ENCODE assay signal across 1 fruit fly cellular context in genomic region chr3R:11196648-11197388, dm6.
TF ChIP-seq lines count a peak whose summit lies in the region.

No protein-coding gene starts in this region.

TF ChIP-seq in whole organism, embryonic, 481 proteins besides CTCF, POLR2A, EP300 and RAD21 (continued from another document and continues in another):
- TF ChIP-seq seq (GFP tag; IDR thresholded peaks at IDR 0.05; lab: Robert Waterston, UW) (peak; percentile 98), run (tag; optimal IDR thresholded peaks at IDR 0.05; lab: Kevin White, UChicago) (peak; percentile 98), CG4404 (GFP tag; IDR thresholded peaks at IDR 0.05; lab: Robert Waterston, UW) (peak; percentile 97), CG8924 (tag; optimal IDR thresholded peaks at IDR 0.05; lab: Kevin White, UChicago) (peak; percentile 95), CG13894 (tag; optimal IDR thresholded peaks at IDR 0.05; lab: Kevin White, UChicago) (peak; percentile 98), Eip74EF (GFP tag; optimal IDR thresholded peaks at IDR 0.05; lab: Kevin White, UChicago) (peak in 1 of 2 experiments; percentile 100), p53 (GFP tag; optimal IDR thresholded peaks at IDR 0.05; lab: Kevin White, UChicago) (peak; percentile 29), chinmo (GFP tag; IDR thresholded peaks at IDR 0.05; lab: Robert Waterston, UW; ENCODE audit: partially characterized antibody) (peak; percentile 78; the same call in 2 of the 4 replicates), CG4360 (GFP tag; IDR thresholded peaks at IDR 0.05; lab: Robert Waterston, UW) (peak; percentile 70), CG2202 (tag; optimal IDR thresholded peaks at IDR 0.05; lab: Kevin White, UChicago) (peak; percentile 92), Dfd (GFP tag; optimal IDR thresholded peaks at IDR 0.05; lab: Kevin White, UChicago) (peak in 1 of 2 experiments; percentile 95), CG9932 (GFP tag; IDR thresholded peaks at IDR 0.05; lab: Robert Waterston, UW) (peak; percentile 98), Hmx (GFP tag; optimal IDR thresholded peaks at IDR 0.05; lab: Kevin White, UChicago) (peak; percentile 82), Lim3 (GFP tag; IDR thresholded peaks at IDR 0.05; lab: Robert Waterston, UW) (peak; percentile 96), CG11504 (tag; optimal IDR thresholded peaks at IDR 0.05; lab: Kevin White, UChicago) (peak; percentile 99), klu (GFP tag; IDR thresholded peaks at IDR 0.05; lab: Robert Waterston, UW) (peak; percentile 99), CG3065 (GFP tag; optimal IDR thresholded peaks at IDR 0.05; lab: Kevin White, UChicago) (peak; percentile 92), CG15696 (tag; optimal IDR thresholded peaks at IDR 0.05; lab: Kevin White, UChicago) (peak; percentile 90), bbx (GFP tag; IDR thresholded peaks at IDR 0.05; lab: Robert Waterston, UW; ENCODE audit: partially characterized antibody) (no peak; the same call in 1 of the 2 replicates), eve (GFP tag; optimal IDR thresholded peaks at IDR 0.05; lab: Kevin White, UChicago) (peak in 1 of 2 experiments; percentile 99), Sin3A (optimal IDR thresholded peaks at IDR 0.05; lab: Kevin White, UChicago) (no peak), Nf-YB (GFP tag; optimal IDR thresholded peaks at IDR 0.05; lab: Kevin White, UChicago) (peak; percentile 89), Scr (GFP tag; IDR thresholded peaks at IDR 0.05; lab: Robert Waterston, UW; ENCODE audit: partially characterized antibody) (no peak), sna (GFP tag; IDR thresholded peaks at IDR 0.05; lab: Robert Waterston, UW; ENCODE audit: partially characterized antibody) (no peak), ro (GFP tag; IDR thresholded peaks at IDR 0.05; lab: Robert Waterston, UW) (peak; percentile 97), emc (GFP tag; optimal IDR thresholded peaks at IDR 0.05; lab: Kevin White, UChicago) (peak; percentile 85), CG9437 (GFP tag; optimal IDR thresholded peaks at IDR 0.05; lab: Kevin White, UChicago) (peak; percentile 97), B-H1 (GFP tag; IDR thresholded peaks at IDR 0.05; lab: Robert Waterston, UW) (peak; percentile 98), Ssrp (tag; optimal IDR thresholded peaks at IDR 0.05; lab: Kevin White, UChicago) (peak; percentile 100), CG10267 (tag; optimal IDR thresholded peaks at IDR 0.05; lab: Kevin White, UChicago) (peak; percentile 96), odd (GFP tag; optimal IDR thresholded peaks at IDR 0.05; lab: Kevin White, UChicago) (peak; percentile 98), ham (GFP tag; IDR thresholded peaks at IDR 0.05; lab: Robert Waterston, UW) (peak; percentile 91), gsb-n (tag; optimal IDR thresholded peaks at IDR 0.05; lab: Kevin White, UChicago) (peak; percentile 98), CG15601 (tag; optimal IDR thresholded peaks at IDR 0.05; lab: Kevin White, UChicago) (peak; percentile 98), NK7.1 (GFP tag; optimal IDR thresholded peaks at IDR 0.05; lab: Kevin White, UChicago) (no peak), CG8388 (GFP tag; optimal IDR thresholded peaks at IDR 0.05; lab: Kevin White, UChicago) (peak; percentile 98), CG13775 (GFP tag; optimal IDR thresholded peaks at IDR 0.05; lab: Kevin White, UChicago) (peak; percentile 98), CG16779 (GFP tag; IDR thresholded peaks at IDR 0.05; lab: Robert Waterston, UW) (peak; percentile 91), sim (GFP tag; IDR thresholded peaks at IDR 0.05; lab: Robert Waterston, UW) (peak; percentile 92), cwo (GFP tag; optimal IDR thresholded peaks at IDR 0.05; lab: Kevin White, UChicago) (peak; percentile 98), ap (GFP tag; IDR thresholded peaks at IDR 0.05; lab: Robert Waterston, UW) (peak; percentile 97), zfh2 (GFP tag; optimal IDR thresholded peaks at IDR 0.05; lab: Kevin White, UChicago) (peak; percentile 94), Taf1 (GFP tag; IDR thresholded peaks at IDR 0.05; lab: Robert Waterston, UW) (peak; percentile 94), CG10209 (GFP tag; optimal IDR thresholded peaks at IDR 0.05; lab: Kevin White, UChicago) (peak; percentile 99), toy (GFP tag; IDR thresholded peaks at IDR 0.05; lab: Robert Waterston, UW) (peak; percentile 93), sisA (GFP tag; IDR thresholded peaks at IDR 0.05; lab: Robert Waterston, UW) (peak; percentile 99), Dref (GFP tag; IDR thresholded peaks at IDR 0.05; lab: Robert Waterston, UW) (peak; percentile 44), abd-A (tag; optimal IDR thresholded peaks at IDR 0.05; lab: Kevin White, UChicago) (peak; percentile 98), esg (GFP tag; conservative IDR thresholded peaks at IDR 0.05; lab: Robert Waterston, UW) (peak; percentile 99), CG12155 (GFP tag; optimal IDR thresholded peaks at IDR 0.05; lab: Kevin White, UChicago) (peak; percentile 94), knrl (GFP tag; IDR thresholded peaks at IDR 0.05; lab: Robert Waterston, UW; ENCODE audit: partially characterized antibody) (no peak), CG10462 (GFP tag; optimal IDR thresholded peaks at IDR 0.05; lab: Kevin White, UChicago) (peak; percentile 91), pzg (GFP tag; optimal IDR thresholded peaks at IDR 0.05; lab: Kevin White, UChicago) (peak; percentile 4), btn (GFP tag; optimal IDR thresholded peaks at IDR 0.05; lab: Kevin White, UChicago) (peak; percentile 10), CG2129 (GFP tag; IDR thresholded peaks at IDR 0.05; lab: Robert Waterston, UW; ENCODE audit: partially characterized antibody) (no peak), otp (GFP tag; IDR thresholded peaks at IDR 0.05; lab: Robert Waterston, UW) (peak; percentile 90), chn (GFP tag; optimal IDR thresholded peaks at IDR 0.05; lab: Kevin White, UChicago) (peak; percentile 81), CG4282 (GFP tag; optimal IDR thresholded peaks at IDR 0.05; lab: Kevin White, UChicago) (no peak), CG10959 (GFP tag; IDR thresholded peaks at IDR 0.05; lab: Robert Waterston, UW) (peak; percentile 84), dmrt11E (tag; optimal IDR thresholded peaks at IDR 0.05; lab: Kevin White, UChicago) (peak; percentile 90), fd64A (GFP tag; optimal IDR thresholded peaks at IDR 0.05; lab: Kevin White, UChicago) (peak; percentile 85), CG9727 (GFP tag; optimal IDR thresholded peaks at IDR 0.05; lab: Kevin White, UChicago) (peak; percentile 100), usp (GFP tag; optimal IDR thresholded peaks at IDR 0.05; lab: Kevin White, UChicago) (no peak), Gsc (GFP tag; IDR thresholded peaks at IDR 0.05; lab: Robert Waterston, UW) (peak; percentile 95), D (optimal IDR thresholded peaks at IDR 0.05; lab: Kevin White, UChicago) (no peak), D (GFP tag; optimal IDR thresholded peaks at IDR 0.05; lab: Kevin White, UChicago) (peak; percentile 99), Lhr (GFP tag; optimal IDR thresholded peaks at IDR 0.05; lab: Kevin White, UChicago) (peak; percentile 93), Awh (GFP tag; IDR thresholded peaks at IDR 0.05; lab: Robert Waterston, UW) (peak; percentile 97), cad (GFP tag; optimal IDR thresholded peaks at IDR 0.05; lab: Kevin White, UChicago) (no peak), Nf-YA (GFP tag; IDR thresholded peaks at IDR 0.05; lab: Robert Waterston, UW) (peak; percentile 96), CG8089 (GFP tag; optimal IDR thresholded peaks at IDR 0.05; lab: Kevin White, UChicago) (peak; percentile 63), pan (optimal IDR thresholded peaks at IDR 0.05; lab: Kevin White, UChicago) (no peak), pan (GFP tag; optimal IDR thresholded peaks at IDR 0.05 in 1 of 2, IDR thresholded peaks at IDR 0.05 in 1 of 2) (peak in 1 of 2 experiments; percentile 99), fd96Cb (tag; optimal IDR thresholded peaks at IDR 0.05; lab: Kevin White, UChicago) (peak; percentile 99), CG11695 (GFP tag; IDR thresholded peaks at IDR 0.05; lab: Robert Waterston, UW) (peak; percentile 99), Ada2b (GFP tag; IDR thresholded peaks at IDR 0.05; lab: Robert Waterston, UW) (peak; percentile 97), Dll (GFP tag; IDR thresholded peaks at IDR 0.05; lab: Robert Waterston, UW; ENCODE audit: partially characterized antibody) (no peak), CG1603 (tag; optimal IDR thresholded peaks at IDR 0.05; lab: Kevin White, UChicago) (peak; percentile 61), gem (tag; optimal IDR thresholded peaks at IDR 0.05; lab: Kevin White, UChicago) (peak; percentile 100), org-1 (GFP tag; optimal IDR thresholded peaks at IDR 0.05; lab: Kevin White, UChicago) (peak; percentile 98), Fer1 (GFP tag; optimal IDR thresholded peaks at IDR 0.05; lab: Kevin White, UChicago) (peak; percentile 99), CoRest (tag; optimal IDR thresholded peaks at IDR 0.05; lab: Kevin White, UChicago) (peak; percentile 100), CG2889 (GFP tag; IDR thresholded peaks at IDR 0.05; lab: Robert Waterston, UW) (peak; percentile 96), Xrp1 (GFP tag; IDR thresholded peaks at IDR 0.05; lab: Robert Waterston, UW) (peak; percentile 98), tin (GFP tag; optimal IDR thresholded peaks at IDR 0.05; lab: Kevin White, UChicago) (peak; percentile 97), sd (tag; optimal IDR thresholded peaks at IDR 0.05; lab: Kevin White, UChicago) (peak; percentile 94), CG11093 (GFP tag; IDR thresholded peaks at IDR 0.05; lab: Robert Waterston, UW) (peak; percentile 98), CG6654 (GFP tag; optimal IDR thresholded peaks at IDR 0.05; lab: Kevin White, UChicago) (peak; percentile 95), CG3407 (GFP tag; optimal IDR thresholded peaks at IDR 0.05; lab: Kevin White, UChicago) (peak; percentile 96), CG11085 (GFP tag; IDR thresholded peaks at IDR 0.05; lab: Robert Waterston, UW) (peak; percentile 96), Atf-2 (GFP tag; optimal IDR thresholded peaks at IDR 0.05; lab: Kevin White, UChicago) (peak; percentile 74), pho (GFP tag; optimal IDR thresholded peaks at IDR 0.05; lab: Kevin White, UChicago) (peak; percentile 96), kni (GFP tag; optimal IDR thresholded peaks at IDR 0.05; lab: Kevin White, UChicago) (peak; percentile 92), CG14441 (GFP tag; IDR thresholded peaks at IDR 0.05; lab: Robert Waterston, UW) (peak; percentile 98), CG2712 (tag; optimal IDR thresholded peaks at IDR 0.05; lab: Kevin White, UChicago) (peak; percentile 97), lbe (GFP tag; optimal IDR thresholded peaks at IDR 0.05; lab: Kevin White, UChicago) (peak; percentile 85), fd3F (GFP tag; optimal IDR thresholded peaks at IDR 0.05; lab: Kevin White, UChicago) (peak; percentile 98), dysf (GFP tag; IDR thresholded peaks at IDR 0.05; lab: Robert Waterston, UW) (peak; percentile 99), ERR (GFP tag; optimal IDR thresholded peaks at IDR 0.05; lab: Kevin White, UChicago) (peak; percentile 39), CG8944 (GFP tag; optimal IDR thresholded peaks at IDR 0.05; lab: Kevin White, UChicago) (peak; percentile 78), CG4730 (GFP tag; IDR thresholded peaks at IDR 0.05; lab: Robert Waterston, UW) (peak; percentile 97), CG7928 (GFP tag; optimal IDR thresholded peaks at IDR 0.05; lab: Kevin White, UChicago) (peak; percentile 80), CG11456 (GFP tag; IDR thresholded peaks at IDR 0.05; lab: Robert Waterston, UW) (peak; percentile 98), aop (GFP tag; IDR thresholded peaks at IDR 0.05; lab: Robert Waterston, UW) (no peak), CG14667 (GFP tag; IDR thresholded peaks at IDR 0.05; lab: Robert Waterston, UW) (peak; percentile 96), CG9817 (tag; optimal IDR thresholded peaks at IDR 0.05; lab: Kevin White, UChicago) (peak; percentile 98), fd102C (GFP tag; optimal IDR thresholded peaks at IDR 0.05; lab: Kevin White, UChicago) (no peak), repo (GFP tag; optimal IDR thresholded peaks at IDR 0.05; lab: Kevin White, UChicago) (peak; percentile 65), vvl (GFP tag; IDR thresholded peaks at IDR 0.05; lab: Robert Waterston, UW) (peak; percentile 98), CG18599 (GFP tag; optimal IDR thresholded peaks at IDR 0.05; lab: Kevin White, UChicago) (peak; percentile 99), HLH3B (GFP tag; IDR thresholded peaks at IDR 0.05; lab: Robert Waterston, UW) (peak; percentile 98), CG17361 (GFP tag; IDR thresholded peaks at IDR 0.05; lab: Robert Waterston, UW) (peak; percentile 100), zfh1 (GFP tag; IDR thresholded peaks at IDR 0.05; lab: Robert Waterston, UW) (peak; percentile 97), CG31388 (GFP tag; optimal IDR thresholded peaks at IDR 0.05; lab: Kevin White, UChicago) (peak; percentile 88), CG12391 (tag; optimal IDR thresholded peaks at IDR 0.05; lab: Kevin White, UChicago) (peak; percentile 99), CHES-1-like (GFP tag; optimal IDR thresholded peaks at IDR 0.05; lab: Kevin White, UChicago) (peak; percentile 85), gcm (GFP tag; optimal IDR thresholded peaks at IDR 0.05; lab: Kevin White, UChicago) (peak; percentile 97), CG17385 (GFP tag; optimal IDR thresholded peaks at IDR 0.05; lab: Kevin White, UChicago) (peak; percentile 96), CG11696 (GFP tag; IDR thresholded peaks at IDR 0.05; lab: Robert Waterston, UW) (peak; percentile 86), stwl (tag; optimal IDR thresholded peaks at IDR 0.05; lab: Kevin White, UChicago) (no peak), CG5245 (GFP tag; optimal IDR thresholded peaks at IDR 0.05; lab: Kevin White, UChicago) (peak; percentile 91), CG14050 (GFP tag; IDR thresholded peaks at IDR 0.05; lab: Robert Waterston, UW) (peak; percentile 97), mam (GFP tag; optimal IDR thresholded peaks at IDR 0.05; lab: Kevin White, UChicago) (no peak), stc (GFP tag; IDR thresholded peaks at IDR 0.05; lab: Robert Waterston, UW) (peak; percentile 98), Side (GFP tag; optimal IDR thresholded peaks at IDR 0.05; lab: Kevin White, UChicago) (peak; percentile 59), CG12236 (GFP tag; optimal IDR thresholded peaks at IDR 0.05; lab: Kevin White, UChicago) (peak; percentile 31), Vsx1 (GFP tag; optimal IDR thresholded peaks at IDR 0.05; lab: Kevin White, UChicago) (peak; percentile 96), CG7786 (GFP tag; optimal IDR thresholded peaks at IDR 0.05; lab: Kevin White, UChicago) (peak; percentile 86), trem (tag; optimal IDR thresholded peaks at IDR 0.05; lab: Kevin White, UChicago) (peak; percentile 86), BtbVII (GFP tag; optimal IDR thresholded peaks at IDR 0.05; lab: Kevin White, UChicago) (peak; percentile 98), Mad (GFP tag; optimal IDR thresholded peaks at IDR 0.05; lab: Kevin White, UChicago) (peak; percentile 86), Hr3 (GFP tag; optimal IDR thresholded peaks at IDR 0.05; lab: Kevin White, UChicago) (peak; percentile 99)
